Worm (Caenorhabditis elegans): Measurements from ENCODE around the gene C31E10.6.

DNA sequence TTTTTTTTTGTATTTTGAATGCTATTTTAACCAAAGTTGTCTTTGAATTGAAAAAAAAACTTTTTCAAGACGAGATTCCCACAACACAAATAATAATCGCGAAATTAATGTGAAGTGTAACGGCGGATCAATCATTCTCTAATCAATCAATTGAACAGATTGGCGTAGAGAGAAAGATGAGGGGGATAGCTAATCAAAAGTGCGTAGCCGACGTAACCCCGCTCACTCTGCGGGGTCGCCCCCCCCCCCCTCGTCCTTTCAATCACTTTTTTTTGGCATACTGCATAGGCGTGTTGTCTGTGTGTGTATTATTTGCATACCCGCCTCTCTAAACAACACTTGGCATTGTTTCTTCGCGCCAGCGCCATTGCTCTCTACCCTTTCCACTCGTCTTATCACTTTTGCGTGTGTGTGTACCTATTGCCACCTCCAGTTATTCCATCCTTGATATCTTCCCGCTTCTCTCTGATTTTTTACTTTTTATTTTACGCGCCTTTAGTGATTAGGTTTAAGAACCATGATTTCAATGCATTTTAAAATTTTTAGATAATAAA is 28.3 kb downstream of the C31E10.6 start:
- TF ChIP-seq ceh-82 (tag; optimal IDR thresholded peaks at IDR 0.05) (no peak), sox-4 (tag; optimal IDR thresholded peaks at IDR 0.05) (no peak)
